Fruit fly (Drosophila melanogaster): ENCODE measurements around the gene CG10979.

- TF ChIP-seq Sox14 (GFP tag; optimal IDR thresholded peaks at IDR 0.05), result no peak
- TF ChIP-seq CG16779 (tag; optimal IDR thresholded peaks at IDR 0.05), result no peak
- no peak for TF ChIP-seq CG8119 (GFP tag; IDR thresholded peaks at IDR 0.05)
- TF ChIP-seq CG11762 (GFP tag; optimal IDR thresholded peaks at IDR 0.05; ENCODE audit: insufficient read depth), result no peak
- no peak for TF ChIP-seq CG6854 (GFP tag; optimal IDR thresholded peaks at IDR 0.05)
- TF ChIP-seq CG3919 (GFP tag; optimal IDR thresholded peaks at IDR 0.05), result no peak
- TF ChIP-seq fkh (GFP tag; optimal IDR thresholded peaks at IDR 0.05), result no peak
- no peak for TF ChIP-seq Ets96B (tag; optimal IDR thresholded peaks at IDR 0.05)
- TF ChIP-seq Lpt (GFP tag; optimal IDR thresholded peaks at IDR 0.05), result no peak
- TF ChIP-seq CG6276 (GFP tag; optimal IDR thresholded peaks at IDR 0.05), result no peak
- no peak for TF ChIP-seq Sox102F (GFP tag; optimal IDR thresholded peaks at IDR 0.05)
- TF ChIP-seq Eip78C (GFP tag), result no peak
- no peak for TF ChIP-seq CG3032 (tag; optimal IDR thresholded peaks at IDR 0.05)
- TF ChIP-seq topi (GFP tag; optimal IDR thresholded peaks at IDR 0.05), result no peak
Observed at dm6 chr3R:5821750-5822149, 27.2 kb downstream of the CG10979 start, which contains the start of gene CG46303.
